Worm (Caenorhabditis elegans) whole organism, L4/young adult: ENCODE results near the gene M03F4.6.

Experiments used
- W03F9.2 ChIP-seq: fragments of 150-350 bp; optimal IDR thresholded peaks from 2 replicates; lab custom pipeline; 2014; ENCODE audit warnings: missing biosample characterization, missing genetic modification characterization
- dao-5 ChIP-seq: sonication (generic microtip); optimal IDR thresholded peaks from 2 replicates; lab custom pipeline; 2016; ENCODE audit warnings: missing genotype, missing genetic modification characterization, moderate library complexity, missing compliant biosample characterization
- him-1 ChIP-seq: sonication (generic microtip); optimal IDR thresholded peaks from 2 replicates; lab custom pipeline; 2016; ENCODE audit warnings: missing genotype, missing genetic modification reagents, missing genetic modification characterization, missing compliant biosample characterization

DNA sequence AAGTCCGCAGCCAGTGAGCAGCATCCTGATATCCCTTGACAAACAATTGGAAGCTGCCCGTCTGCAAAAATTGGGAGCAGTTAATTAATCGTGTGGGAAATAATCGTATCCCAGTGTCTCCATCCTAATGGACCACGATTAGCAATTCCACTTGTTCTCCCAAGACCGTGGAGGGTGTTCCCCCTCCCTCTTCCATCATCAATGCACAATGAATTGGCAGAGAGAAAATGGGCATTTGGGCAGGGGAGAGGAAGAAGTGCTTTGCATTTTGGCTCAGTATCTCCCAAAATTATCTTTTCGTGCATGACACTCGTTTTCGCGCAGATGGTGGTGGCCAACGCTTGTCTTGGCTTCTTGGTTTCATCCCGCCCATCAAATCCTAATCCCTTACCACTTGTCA is 9.0 kb upstream of the M03F4.6 start:
- TF ChIP-seq dao-5 (tag; lab: Kevin White, UChicago): no peak
- no peak for TF ChIP-seq him-1 (tag; lab: Kevin White, UChicago)
- no peak for TF ChIP-seq W03F9.2 (tag; lab: Kevin White, UChicago)
